Fruit fly (Drosophila melanogaster): ENCODE measurements around the gene Vml.

Vml gene

DNA sequence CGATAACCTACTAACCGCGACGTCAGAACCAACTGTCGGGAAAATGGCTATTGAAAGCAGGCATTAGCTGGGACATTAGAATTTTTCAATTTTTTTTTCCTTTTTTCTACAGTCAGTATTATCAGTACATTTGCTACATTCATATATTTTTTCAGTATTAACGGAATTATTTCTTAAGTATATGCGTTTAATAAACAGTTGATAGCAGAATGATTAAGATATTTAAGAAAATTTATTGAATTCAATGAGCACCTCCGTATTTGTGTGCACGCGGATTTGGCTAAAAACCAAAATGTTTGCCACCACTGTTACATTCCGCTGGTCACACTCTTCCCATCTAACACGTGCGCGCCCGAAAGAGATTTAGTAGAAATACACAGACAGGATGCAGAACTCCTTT, 13.1 kb upstream of the Vml start, which contains the start of the genes temp and CG3071 (continued):
- TF ChIP-seq CG18619 (GFP tag; optimal IDR thresholded peaks at IDR 0.05) (peak; percentile 57), crol (GFP tag; IDR thresholded peaks at IDR 0.05) (no peak), CG8765 (GFP tag; IDR thresholded peaks at IDR 0.05) (no peak), fd3F (GFP tag; optimal IDR thresholded peaks at IDR 0.05) (peak; percentile 43), sd (tag; optimal IDR thresholded peaks at IDR 0.05) (peak; percentile 56), wdn (GFP tag; IDR thresholded peaks at IDR 0.05) (no peak), dimm (GFP tag; IDR thresholded peaks at IDR 0.05) (no peak), CG31441 (GFP tag; IDR thresholded peaks at IDR 0.05) (no peak; the same call in 1 of the 2 replicates), Eip74EF (GFP tag; optimal IDR thresholded peaks at IDR 0.05) (no peak), CG30020 (tag; optimal IDR thresholded peaks at IDR 0.05) (peak; percentile 66), Fer3 (tag; optimal IDR thresholded peaks at IDR 0.05) (peak; percentile 21), CG9876 (GFP tag; optimal IDR thresholded peaks at IDR 0.05) (peak; percentile 24), sug (tag; optimal IDR thresholded peaks at IDR 0.05) (peak; percentile 84), Ptx1 (GFP tag; IDR thresholded peaks at IDR 0.05) (peak; percentile 70), CG18262 (tag; optimal IDR thresholded peaks at IDR 0.05) (peak; percentile 61), CG5953 (GFP tag; IDR thresholded peaks at IDR 0.05) (no peak), CG9932 (GFP tag; IDR thresholded peaks at IDR 0.05) (peak; percentile 71), otp (GFP tag; IDR thresholded peaks at IDR 0.05) (no peak), vnd (GFP tag; IDR thresholded peaks at IDR 0.05; ENCODE audit: partially characterized antibody) (no peak), sim (GFP tag; IDR thresholded peaks at IDR 0.05) (no peak), CG3726 (GFP tag; IDR thresholded peaks at IDR 0.05) (no peak), HmgZ (tag; optimal IDR thresholded peaks at IDR 0.05) (peak; percentile 61), CG13287 (GFP tag; IDR thresholded peaks at IDR 0.05; ENCODE audit: partially characterized antibody) (no peak; the same call in 1 of the 2 replicates), yki (optimal IDR thresholded peaks at IDR 0.05) (no peak), CG17359 (tag; optimal IDR thresholded peaks at IDR 0.05) (peak; percentile 2), E2f1 (GFP tag; IDR thresholded peaks at IDR 0.05) (peak; percentile 49; the same call in 1 of the 2 replicates), HLH4C (GFP tag; IDR thresholded peaks at IDR 0.05; ENCODE audit: partially characterized antibody) (no peak), p53 (GFP tag; optimal IDR thresholded peaks at IDR 0.05) (peak; percentile 20), pnt (GFP tag; optimal IDR thresholded peaks at IDR 0.05) (peak; percentile 58), CG1647 (GFP tag; optimal IDR thresholded peaks at IDR 0.05) (no peak), vfl (GFP tag; optimal IDR thresholded peaks at IDR 0.05) (peak; percentile 54), prd (optimal IDR thresholded peaks at IDR 0.05) (no peak), prd (GFP tag; IDR thresholded peaks at IDR 0.05) (peak; percentile 66; the same call in 2 of the 3 replicates), ttk (GFP tag; IDR thresholded peaks at IDR 0.05) (no peak), CG15514 (GFP tag; optimal IDR thresholded peaks at IDR 0.05) (peak; percentile 68), dmrt11E (tag; optimal IDR thresholded peaks at IDR 0.05) (peak; percentile 54), CG14441 (GFP tag; IDR thresholded peaks at IDR 0.05) (peak; percentile 45; the same call in 1 of the 2 replicates), CG43689 (GFP tag; IDR thresholded peaks at IDR 0.05) (no peak), CG8944 (GFP tag; optimal IDR thresholded peaks at IDR 0.05) (peak; percentile 50), HHEX (GFP tag; optimal IDR thresholded peaks at IDR 0.05) (peak; percentile 9), CG15269 (tag; optimal IDR thresholded peaks at IDR 0.05) (peak; percentile 61), Lhr (GFP tag; optimal IDR thresholded peaks at IDR 0.05) (no peak), Ravus (GFP tag; IDR thresholded peaks at IDR 0.05) (no peak), Hand (GFP tag; optimal IDR thresholded peaks at IDR 0.05) (no peak), wek (GFP tag; optimal IDR thresholded peaks at IDR 0.05) (no peak), inv (GFP tag; IDR thresholded peaks at IDR 0.05; ENCODE audit: partially characterized antibody) (no peak), unpg (GFP tag; optimal IDR thresholded peaks at IDR 0.05) (peak; percentile 43), twi (tag; optimal IDR thresholded peaks at IDR 0.05) (peak; percentile 82), gce (GFP tag; IDR thresholded peaks at IDR 0.05) (no peak), phol (tag; optimal IDR thresholded peaks at IDR 0.05) (peak; percentile 72), pb (GFP tag; optimal IDR thresholded peaks at IDR 0.05) (no peak)

Data from whole organism, embryonic.